Fruit fly (Drosophila melanogaster) Kc167 (cell line): ENCODE results near the gene CG7156.

Experiments used
- Myc ChIP-seq: fragments of >200 bp; optimal IDR thresholded peaks from 2 replicates; lab custom pipeline; 2017; ENCODE audit warnings: missing external identifiers
- Sin3A ChIP-seq: fragments of >200 bp; optimal IDR thresholded peaks from 2 replicates; lab custom pipeline; 2018; ENCODE audit warnings: missing external identifiers
- h ChIP-seq: fragments of >200 bp; optimal IDR thresholded peaks from 3 replicates; lab custom pipeline; 2018; ENCODE audit warnings: missing external identifiers
- insv ChIP-seq: fragments of >200 bp; optimal IDR thresholded peaks from 3 replicates; lab custom pipeline; 2018; ENCODE audit warnings: missing external identifiers
- psq ChIP-seq: fragments of >200 bp; optimal IDR thresholded peaks from 2 replicates; lab custom pipeline; 2017; ENCODE audit warnings: missing external identifiers

dm6 chr3R:18220211-18220749 lies 21.7 kb downstream of the CG7156 start, which contains the start of the genes CG7988 and CG7183:
- no peak for TF ChIP-seq Sin3A (lab: Kevin White, UChicago)
- no peak for TF ChIP-seq insv
- no peak for TF ChIP-seq Myc (lab: Kevin White, UChicago)
- TF ChIP-seq h (lab: Kevin White, UChicago) = no peak
- TF ChIP-seq psq = no peak
